Fruit fly (Drosophila melanogaster): ENCODE measurements around the gene CG4367.
A peak's percentile ranks its signal among the peaks of the same experiment; 100 is the strongest.

Gene CG4367

DNA sequence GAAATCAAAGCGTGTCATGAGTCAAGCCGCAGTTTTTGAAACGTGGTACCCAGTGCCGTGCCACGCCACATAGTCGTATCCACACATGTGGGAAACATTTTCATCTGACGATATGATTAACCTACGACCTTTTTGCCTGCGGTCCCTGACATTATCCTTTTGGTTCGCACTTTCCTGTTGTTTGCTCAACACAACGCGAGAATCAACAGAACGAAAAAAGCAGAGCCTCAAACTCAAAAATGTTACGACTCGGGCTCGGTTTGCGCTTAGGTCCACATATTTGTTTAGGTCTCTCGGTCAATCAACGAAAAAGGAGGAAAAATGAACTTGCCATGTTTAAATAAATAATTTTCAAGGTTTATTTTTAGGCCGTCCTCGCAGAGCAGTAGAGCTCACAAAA lies 28.8 kb downstream of the CG4367 start (continued):
- TF ChIP-seq zen (tag; optimal IDR thresholded peaks at IDR 0.05) = peak; percentile 43
- TF ChIP-seq odd (GFP tag; optimal IDR thresholded peaks at IDR 0.05) = peak; percentile 52
- TF ChIP-seq CG14014 (GFP tag; IDR thresholded peaks at IDR 0.05) = no peak
- TF ChIP-seq Vsx1 (GFP tag; optimal IDR thresholded peaks at IDR 0.05) = peak; percentile 39
- no peak for TF ChIP-seq Neu2 (GFP tag; optimal IDR thresholded peaks at IDR 0.05; ENCODE audit: borderline replicate concordance)
- TF ChIP-seq tio (GFP tag; optimal IDR thresholded peaks at IDR 0.05) = peak; percentile 12
- TF ChIP-seq Bdp1 (GFP tag; optimal IDR thresholded peaks at IDR 0.05) = peak; percentile 23
- peak; percentile 59 for TF ChIP-seq CG7271 (tag; optimal IDR thresholded peaks at IDR 0.05)
- TF ChIP-seq CG8089 (GFP tag; optimal IDR thresholded peaks at IDR 0.05) = peak; percentile 41
- TF ChIP-seq Optix (GFP tag; IDR thresholded peaks at IDR 0.05) = no peak
- no peak for TF ChIP-seq ase (GFP tag; IDR thresholded peaks at IDR 0.05)
- TF ChIP-seq sr (GFP tag; IDR thresholded peaks at IDR 0.05) = no peak
- no peak for TF ChIP-seq Hr3 (GFP tag; optimal IDR thresholded peaks at IDR 0.05)
- TF ChIP-seq sd (tag; optimal IDR thresholded peaks at IDR 0.05) = no peak
- TF ChIP-seq Atf-2 (GFP tag; optimal IDR thresholded peaks at IDR 0.05) = peak; percentile 8
- no peak for TF ChIP-seq pan (optimal IDR thresholded peaks at IDR 0.05)
- peak in 1 of 2 experiments; percentile 23 for TF ChIP-seq pan (GFP tag; optimal IDR thresholded peaks at IDR 0.05 in 1 of 2, IDR thresholded peaks at IDR 0.05 in 1 of 2)
- TF ChIP-seq dmrt11E (tag; optimal IDR thresholded peaks at IDR 0.05) = peak; percentile 57
- peak; percentile 62 for TF ChIP-seq CG1233 (GFP tag; optimal IDR thresholded peaks at IDR 0.05)
- peak; percentile 50 for TF ChIP-seq CG3407 (GFP tag; optimal IDR thresholded peaks at IDR 0.05)
- no peak for TF ChIP-seq dmrt99B (tag; optimal IDR thresholded peaks at IDR 0.05)
- TF ChIP-seq CG15601 (tag; optimal IDR thresholded peaks at IDR 0.05) = peak; percentile 4
- no peak for TF ChIP-seq CG10147 (GFP tag; optimal IDR thresholded peaks at IDR 0.05)
- no peak for TF ChIP-seq CG11560 (tag; IDR thresholded peaks at IDR 0.05)
- TF ChIP-seq CG17568 (GFP tag; optimal IDR thresholded peaks at IDR 0.05) = peak; percentile 36
- no peak for TF ChIP-seq CG3065 (GFP tag; optimal IDR thresholded peaks at IDR 0.05)
- peak; percentile 84 for TF ChIP-seq CG6813 (GFP tag; optimal IDR thresholded peaks at IDR 0.05)
- TF ChIP-seq CG18599 (GFP tag; optimal IDR thresholded peaks at IDR 0.05) = peak; percentile 44
- no peak for TF ChIP-seq C15 (GFP tag; IDR thresholded peaks at IDR 0.05)
- TF ChIP-seq CG12104 (GFP tag; optimal IDR thresholded peaks at IDR 0.05) = no peak
- no peak for TF ChIP-seq E2f2 (GFP tag; IDR thresholded peaks at IDR 0.05)
- TF ChIP-seq CG15696 (tag; optimal IDR thresholded peaks at IDR 0.05) = peak; percentile 89
- TF ChIP-seq Hand (GFP tag; optimal IDR thresholded peaks at IDR 0.05) = no peak
- TF ChIP-seq Nf-YC (tag; optimal IDR thresholded peaks at IDR 0.05) = no peak
- peak; percentile 93 for TF ChIP-seq Kr (GFP tag; optimal IDR thresholded peaks at IDR 0.05)
- peak; percentile 4 for TF ChIP-seq Nf-YB (GFP tag; optimal IDR thresholded peaks at IDR 0.05)
- TF ChIP-seq ro (GFP tag; IDR thresholded peaks at IDR 0.05) = no peak
- peak; percentile 21 for TF ChIP-seq YL-1 (GFP tag; optimal IDR thresholded peaks at IDR 0.05)
- TF ChIP-seq CG12391 (tag; optimal IDR thresholded peaks at IDR 0.05) = no peak
- TF ChIP-seq wek (GFP tag; optimal IDR thresholded peaks at IDR 0.05) = peak; percentile 12
- TF ChIP-seq CG4404 (GFP tag; IDR thresholded peaks at IDR 0.05) = no peak
- peak; percentile 70 for TF ChIP-seq twi (tag; optimal IDR thresholded peaks at IDR 0.05)
- TF ChIP-seq CHES-1-like (GFP tag; optimal IDR thresholded peaks at IDR 0.05) = no peak
- TF ChIP-seq ranshi (GFP tag; IDR thresholded peaks at IDR 0.05) = no peak
- TF ChIP-seq inv (GFP tag; IDR thresholded peaks at IDR 0.05; ENCODE audit: partially characterized antibody) = no peak
- peak; percentile 39 for TF ChIP-seq stwl (tag; optimal IDR thresholded peaks at IDR 0.05)
- no peak for TF ChIP-seq CG1529 (GFP tag; optimal IDR thresholded peaks at IDR 0.05)
- peak; percentile 44 for TF ChIP-seq HLHmδ (GFP tag; optimal IDR thresholded peaks at IDR 0.05)
- no peak for TF ChIP-seq CG8290 (GFP tag; optimal IDR thresholded peaks at IDR 0.05)
- TF ChIP-seq CG8290 (tag; optimal IDR thresholded peaks at IDR 0.05) = peak in 1 of 2 experiments; percentile 63
- no peak for TF ChIP-seq Hmr (GFP tag; optimal IDR thresholded peaks at IDR 0.05)
